Worm (Caenorhabditis elegans) whole organism, mixed stage, embryonic: ENCODE results near the gene Y38H6C.4.

ENCODE experiments used
- blmp-1 ChIP-seq: fragments of 150-350 bp; optimal IDR thresholded peaks from 2 replicates; lab custom pipeline; 2014; ENCODE audit warnings: missing biosample characterization, missing genetic modification characterization
- elt-3 ChIP-seq: fragments of 150-350 bp; optimal IDR thresholded peaks from 2 replicates; lab custom pipeline; 2014; ENCODE audit warnings: missing biosample characterization, missing genetic modification characterization
- lin-13 ChIP-seq: fragments of 150-350 bp; optimal IDR thresholded peaks from 2 replicates; lab custom pipeline; 2014; ENCODE audit warnings: missing biosample characterization, missing genetic modification characterization
- lin-32 ChIP-seq: fragments of 200-800 bp; sonication (Bioruptor generic); optimal IDR thresholded peaks from 2 replicates; lab custom pipeline; 2018; ENCODE audit warnings: mild to moderate bottlenecking, missing genetic modification characterization, missing compliant biosample characterization
- lsy-2 ChIP-seq: fragments of 150-350 bp; optimal IDR thresholded peaks from 2 replicates; lab custom pipeline; 2014; ENCODE audit warnings: missing biosample characterization, missing genetic modification characterization
- mep-1 ChIP-seq: fragments of 150-350 bp; optimal IDR thresholded peaks from 2 replicates; lab custom pipeline; 2017; ENCODE audit warnings: missing biosample characterization, missing genetic modification reagents, missing genetic modification characterization, inconsistent platforms
- nhr-237 ChIP-seq: fragments of 150-350 bp; optimal IDR thresholded peaks from 2 replicates; lab custom pipeline; 2014; ENCODE audit warnings: missing biosample characterization, missing genetic modification characterization
- nhr-28 ChIP-seq: fragments of 150-350 bp; optimal IDR thresholded peaks from 2 replicates; lab custom pipeline; 2014; ENCODE audit warnings: missing biosample characterization, missing genetic modification characterization
- pha-4 ChIP-seq: fragments of 150-350 bp; optimal IDR thresholded peaks from 2 replicates; lab custom pipeline; 2018; ENCODE audit warnings: missing biosample characterization, missing genetic modification reagents, missing genetic modification characterization
- sptf-1 ChIP-seq: sonication (generic microtip); optimal IDR thresholded peaks from 2 replicates; lab custom pipeline; 2017; ENCODE audit warnings: mild to moderate bottlenecking, missing genetic modification characterization, moderate library complexity, missing compliant biosample characterization
- unc-62 ChIP-seq: fragments of 150-350 bp; optimal IDR thresholded peaks from 2 replicates; lab custom pipeline; 2014; ENCODE audit warnings: missing biosample characterization, missing genetic modification reagents, missing genetic modification characterization

ce11 chrV:20522219-20522618 lies 17.3 kb upstream of the Y38H6C.4 start, which contains the start of the genes Y38H6C.9 and fbxa-150:
- TF ChIP-seq sptf-1 (tag; lab: Kevin White, UChicago) (no peak), elt-3 (tag; lab: Kevin White, UChicago) (no peak), mep-1 (tag; lab: Kevin White, UChicago) (no peak), blmp-1 (tag; lab: Kevin White, UChicago) (no peak), pha-4 (tag; lab: Kevin White, UChicago) (no peak), lin-32 (no peak), unc-62 (no peak), nhr-237 (tag; lab: Kevin White, UChicago) (no peak), lsy-2 (no peak), nhr-28 (tag; lab: Kevin White, UChicago) (no peak), lin-13 (tag; lab: Kevin White, UChicago) (no peak)
